Worm (Caenorhabditis elegans) whole organism, L1 larva: ENCODE data around the gene F38B6.4.

Experiments
- blmp-1 ChIP-seq: fragments of 150-350 bp; optimal IDR thresholded peaks from 2 replicates; lab custom pipeline; 2014; ENCODE audit warnings: missing biosample characterization, missing genetic modification characterization
- ceh-82 ChIP-seq, 3 experiments: fragments of 150-350 bp in 1 of 3; sonication (generic microtip) in 2 of 3; optimal IDR thresholded peaks; 2 replicates each; lab custom pipeline; 2014 to 2017; ENCODE audit warnings: missing biosample characterization in 3 of 3, missing genetic modification characterization in 3 of 3
- dsc-1 ChIP-seq: sonication (generic microtip); optimal IDR thresholded peaks from 2 replicates; lab custom pipeline; 2016; ENCODE audit warnings: mild to moderate bottlenecking, missing genetic modification characterization, missing compliant biosample characterization
- efl-1 ChIP-seq, 4 experiments: fragments of 150-350 bp; optimal IDR thresholded peaks in 3 of 4; peaks in 1 of 4; 1 replicate in 1 of 4; 2 replicates in 3 of 4; lab custom pipeline; 2014; ENCODE audit warnings: missing biosample characterization in 2 of 4, missing genetic modification characterization in 2 of 4, missing genetic modification reagents in 2 of 4
- elt-2 ChIP-seq: sonication (generic microtip); optimal IDR thresholded peaks from 2 replicates; lab custom pipeline; 2016; ENCODE audit warnings: missing genetic modification characterization, mild to moderate bottlenecking, inconsistent platforms, missing compliant biosample characterization, missing genetic modification reagents
- elt-3 ChIP-seq, 6 experiments: fragments of 150-350 bp in 1 of 6; sonication (generic microtip); optimal IDR thresholded peaks; 2 replicates each; lab custom pipeline; 2017 to 2018; ENCODE audit warnings: missing biosample characterization in 6 of 6, missing genetic modification characterization in 6 of 6, inconsistent platforms in 1 of 6
- grh-1 ChIP-seq: fragments of 200-800 bp; sonication (Bioruptor generic); IDR thresholded peaks from 2 replicates; pipeline ENCODE4 v1.3.6; 2022; ENCODE audit warnings: missing genetic modification reagents, missing genetic modification characterization, missing compliant biosample characterization
- hlh-17 ChIP-seq: fragments of 200-800 bp; sonication (Bioruptor generic); optimal IDR thresholded peaks from 2 replicates; lab custom pipeline; 2018; ENCODE audit warnings: missing genetic modification characterization, mild to moderate bottlenecking, missing compliant biosample characterization, moderate library complexity, borderline replicate concordance
- hlh-4 ChIP-seq: sonication (generic microtip); optimal IDR thresholded peaks from 2 replicates; lab custom pipeline; 2016; ENCODE audit warnings: mild to moderate bottlenecking, missing genetic modification characterization, missing compliant biosample characterization
- irx-1 ChIP-seq: sonication (generic microtip); optimal IDR thresholded peaks from 2 replicates; lab custom pipeline; 2016; ENCODE audit warnings: missing genetic modification characterization, missing compliant biosample characterization
- isw-1 ChIP-seq: fragments of 200-800 bp; sonication (Bioruptor generic); IDR thresholded peaks from 2 replicates; pipeline ENCODE4 v1.3.6; 2022; ENCODE audit warnings: missing genetic modification characterization, missing compliant biosample characterization
- lin-14 ChIP-seq: fragments of 200-800 bp; sonication (Bioruptor generic); optimal IDR thresholded peaks from 2 replicates; lab custom pipeline; 2018; ENCODE audit warnings: mild to moderate bottlenecking, missing genetic modification characterization, moderate library complexity, missing compliant biosample characterization
- lin-35 ChIP-seq, 2 experiments: fragments of 150-350 bp; optimal IDR thresholded peaks; 2 replicates each; lab custom pipeline; 2014; ENCODE audit warnings: missing biosample characterization in 2 of 2, missing genetic modification characterization in 2 of 2, missing genetic modification reagents in 2 of 2
- lsy-2 ChIP-seq, 2 experiments: fragments of 150-350 bp; optimal IDR thresholded peaks; 2 replicates each; lab custom pipeline; 2014; ENCODE audit warnings: missing biosample characterization in 2 of 2, missing genetic modification characterization in 2 of 2
- mab-9 ChIP-seq: fragments of 200-800 bp; sonication (Bioruptor generic); IDR thresholded peaks from 2 replicates; pipeline ENCODE4 v1.3.6; 2022; ENCODE audit warnings: missing genetic modification reagents, missing genetic modification characterization, missing compliant biosample characterization
- mef-2 ChIP-seq: fragments of 150-350 bp; optimal IDR thresholded peaks from 2 replicates; lab custom pipeline; 2014; ENCODE audit warnings: missing biosample characterization, missing genetic modification characterization
- mep-1 ChIP-seq: fragments of 150-350 bp; optimal IDR thresholded peaks from 2 replicates; lab custom pipeline; 2014; ENCODE audit warnings: missing biosample characterization, missing genetic modification characterization
- nhr-19 ChIP-seq: fragments of 200-800 bp; sonication (Bioruptor generic); conservative IDR thresholded peaks from 2 replicates; pipeline ENCODE4 v1.3.6; 2022; ENCODE audit warnings: missing genetic modification characterization, missing compliant biosample characterization
- nhr-20 ChIP-seq: sonication (generic microtip); optimal IDR thresholded peaks from 2 replicates; lab custom pipeline; 2016; ENCODE audit warnings: mild to moderate bottlenecking, missing genetic modification characterization, missing compliant biosample characterization
- nhr-47 ChIP-seq: sonication (generic microtip); optimal IDR thresholded peaks from 2 replicates; lab custom pipeline; 2016; ENCODE audit warnings: mild to moderate bottlenecking, missing genetic modification characterization, moderate library complexity, missing compliant biosample characterization
- nhr-84 ChIP-seq: sonication (generic microtip); optimal IDR thresholded peaks from 2 replicates; lab custom pipeline; 2017; ENCODE audit warnings: missing biosample characterization, missing genetic modification characterization
- nhr-85 ChIP-seq: sonication (generic microtip); peaks from one replicate; lab custom pipeline; 2016; ENCODE audit warnings: missing genetic modification characterization, inconsistent platforms, missing compliant biosample characterization
- nhr-90 ChIP-seq: sonication (generic microtip); optimal IDR thresholded peaks from 2 replicates; lab custom pipeline; 2016; ENCODE audit warnings: mild to moderate bottlenecking, missing genetic modification characterization, missing compliant biosample characterization; ENCODE audit not compliant: poor library complexity
- rnt-1 ChIP-seq: sonication (generic microtip); optimal IDR thresholded peaks from 2 replicates; lab custom pipeline; 2016; ENCODE audit warnings: mild to moderate bottlenecking, missing genetic modification characterization, moderate library complexity, missing compliant biosample characterization
- snu-23 ChIP-seq: sonication (generic microtip); optimal IDR thresholded peaks from 2 replicates; lab custom pipeline; 2016; ENCODE audit warnings: missing genetic modification characterization, missing compliant biosample characterization
- tlp-1 ChIP-seq: fragments of 150-350 bp; optimal IDR thresholded peaks from 2 replicates; lab custom pipeline; 2014; ENCODE audit warnings: missing biosample characterization, missing genetic modification characterization
- unc-86 ChIP-seq: sonication (generic microtip); optimal IDR thresholded peaks from 2 replicates; lab custom pipeline; 2016; ENCODE audit warnings: missing genetic modification characterization, missing compliant biosample characterization
- xbp-1 ChIP-seq: sonication (generic microtip); optimal IDR thresholded peaks from 2 replicates; lab custom pipeline; 2016; ENCODE audit warnings: missing genetic modification characterization, missing compliant biosample characterization

Gene F38B6.4

DNA sequence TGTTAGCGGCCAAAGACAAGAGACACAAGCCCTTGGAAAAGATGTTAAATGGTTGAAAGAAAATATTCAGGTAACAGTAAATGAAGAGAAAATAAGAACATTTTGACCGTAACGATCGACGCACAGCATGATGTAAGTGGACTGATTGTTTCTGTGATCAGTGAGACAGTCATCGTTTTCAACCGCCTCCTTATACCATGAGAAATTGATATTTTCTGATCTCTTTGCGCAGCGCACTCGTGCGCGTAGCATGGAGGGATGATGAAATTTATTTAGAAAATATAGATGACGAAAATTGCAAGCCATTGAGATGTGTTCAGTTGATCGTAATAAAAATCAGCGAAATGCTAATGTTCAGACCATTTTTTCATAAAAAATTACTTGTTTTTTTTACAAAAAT is 25.1 kb upstream of the F38B6.4 start:
- TF ChIP-seq mab-9 (GFP tag; lab: Robert Waterston, UW) = no peak
- TF ChIP-seq elt-3 (tag; optimal IDR thresholded peaks at IDR 0.05; lab: Kevin White, UChicago) = peak in 1 of 6 experiments; percentile 31
- no peak for TF ChIP-seq hlh-17 (GFP tag; lab: Kevin White, UChicago)
- TF ChIP-seq nhr-90 (tag; lab: Kevin White, UChicago) = peak; percentile 0
- no peak for TF ChIP-seq hlh-4 (tag; lab: Kevin White, UChicago)
- TF ChIP-seq lin-14 (GFP tag; lab: Kevin White, UChicago) = peak; percentile 15
- TF ChIP-seq nhr-47 (tag; lab: Kevin White, UChicago) = no peak
- TF ChIP-seq blmp-1 (tag; lab: Kevin White, UChicago) = peak; percentile 49
- no peak for TF ChIP-seq xbp-1 (tag; lab: Kevin White, UChicago)
- no peak for TF ChIP-seq efl-1 (optimal IDR thresholded peaks at IDR 0.05; lab: Kevin White, UChicago)
- TF ChIP-seq efl-1 (GFP tag; optimal IDR thresholded peaks at IDR 0.05 in 1 of 2; lab: Kevin White, UChicago) = peak in 1 of 2 experiments; percentile 79

ce11 chrX:6653173-6653572 is 21.5 kb upstream of the F38B6.4 start:
- TF ChIP-seq nhr-20 (tag; lab: Kevin White, UChicago) (peak; percentile 39), tlp-1 (tag; lab: Kevin White, UChicago) (no peak), blmp-1 (tag; lab: Kevin White, UChicago) (peak; percentile 48), unc-86 (tag; lab: Kevin White, UChicago) (no peak), nhr-85 (tag; lab: Kevin White, UChicago) (peak; percentile 37), efl-1 (optimal IDR thresholded peaks at IDR 0.05; lab: Kevin White, UChicago) (no peak), efl-1 (GFP tag; optimal IDR thresholded peaks at IDR 0.05 in 1 of 2; lab: Kevin White, UChicago) (peak in 1 of 2 experiments; percentile 35), mep-1 (tag; lab: Kevin White, UChicago) (peak; percentile 19), elt-2 (tag; lab: Kevin White, UChicago) (peak; percentile 23), snu-23 (GFP tag; lab: Kevin White, UChicago) (peak; percentile 13), lin-14 (GFP tag; lab: Kevin White, UChicago) (peak; percentile 49), ceh-82 (tag; optimal IDR thresholded peaks at IDR 0.05; lab: Kevin White, UChicago) (peak in 1 of 3 experiments; percentile 25), lin-35 (GFP tag; optimal IDR thresholded peaks at IDR 0.05; lab: Kevin White, UChicago) (peak in 1 of 2 experiments; percentile 44), lsy-2 (tag; optimal IDR thresholded peaks at IDR 0.05; lab: Kevin White, UChicago) (peak in 1 of 2 experiments; percentile 2), dsc-1 (tag; lab: Kevin White, UChicago) (no peak)

ce11 chrX:6654139-6654538 is 20.5 kb upstream of the F38B6.4 start:
- TF ChIP-seq nhr-19 (GFP tag; lab: Robert Waterston, UW) (no peak), irx-1 (tag; lab: Kevin White, UChicago) (no peak), hlh-4 (tag; lab: Kevin White, UChicago) (no peak), elt-2 (tag; lab: Kevin White, UChicago) (peak; percentile 40)

DNA sequence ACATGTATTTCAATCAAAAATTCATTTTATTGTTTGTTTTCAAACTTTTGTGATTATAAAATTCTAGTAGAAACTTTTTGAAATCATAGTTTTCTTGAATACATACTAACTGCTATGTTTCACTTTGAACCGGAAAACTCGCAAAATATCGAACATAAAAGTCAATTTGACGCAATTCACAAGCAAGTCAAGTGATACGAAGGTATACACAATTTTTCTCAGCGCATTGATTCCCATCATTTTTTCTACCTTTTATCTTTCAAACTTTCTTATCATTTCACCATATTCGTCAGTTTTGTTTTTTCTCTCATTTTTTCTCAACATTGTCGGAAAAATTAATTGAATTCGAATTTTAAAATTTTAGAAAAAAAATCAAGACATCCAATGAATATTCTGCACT is 19.5 kb upstream of the F38B6.4 start, which contains the start of gene nhr-173:
nhr-173 (plus strand) TSS at position 366 of the 400 bp plus-strand sequence.
- no peak for TF ChIP-seq unc-86 (tag; lab: Kevin White, UChicago)
- no peak for TF ChIP-seq grh-1 (GFP tag; lab: Robert Waterston, UW)
- TF ChIP-seq nhr-20 (tag; lab: Kevin White, UChicago) = peak; percentile 12
- TF ChIP-seq dsc-1 (tag; lab: Kevin White, UChicago) = no peak
- peak; percentile 23 for TF ChIP-seq elt-2 (tag; lab: Kevin White, UChicago)
- TF ChIP-seq elt-3 (tag; optimal IDR thresholded peaks at IDR 0.05; lab: Kevin White, UChicago) = peak in 1 of 6 experiments; percentile 4
- TF ChIP-seq blmp-1 (tag; lab: Kevin White, UChicago) = peak; percentile 1
- TF ChIP-seq nhr-84 (tag; lab: Kevin White, UChicago) = no peak
- TF ChIP-seq rnt-1 (tag; lab: Kevin White, UChicago) = no peak
- TF ChIP-seq efl-1 (optimal IDR thresholded peaks at IDR 0.05; lab: Kevin White, UChicago) = no peak
- no peak for TF ChIP-seq efl-1 (GFP tag; optimal IDR thresholded peaks at IDR 0.05 in 1 of 2; lab: Kevin White, UChicago)
- TF ChIP-seq isw-1 (GFP tag; lab: Robert Waterston, UW) = no peak
- no peak for TF ChIP-seq mef-2 (tag; lab: Kevin White, UChicago)
- TF ChIP-seq, all 84 proteins: peak for 4

ce11 chrX:6656251-6656650 is 18.4 kb upstream of the F38B6.4 start:
- TF ChIP-seq efl-1 (optimal IDR thresholded peaks at IDR 0.05; lab: Kevin White, UChicago) (no peak), efl-1 (GFP tag; optimal IDR thresholded peaks at IDR 0.05 in 1 of 2; lab: Kevin White, UChicago) (peak in 1 of 2 experiments; percentile 85), dsc-1 (tag; lab: Kevin White, UChicago) (no peak)
